Worm (Caenorhabditis elegans): ENCODE data around the gene K08D8.12.

DNA sequence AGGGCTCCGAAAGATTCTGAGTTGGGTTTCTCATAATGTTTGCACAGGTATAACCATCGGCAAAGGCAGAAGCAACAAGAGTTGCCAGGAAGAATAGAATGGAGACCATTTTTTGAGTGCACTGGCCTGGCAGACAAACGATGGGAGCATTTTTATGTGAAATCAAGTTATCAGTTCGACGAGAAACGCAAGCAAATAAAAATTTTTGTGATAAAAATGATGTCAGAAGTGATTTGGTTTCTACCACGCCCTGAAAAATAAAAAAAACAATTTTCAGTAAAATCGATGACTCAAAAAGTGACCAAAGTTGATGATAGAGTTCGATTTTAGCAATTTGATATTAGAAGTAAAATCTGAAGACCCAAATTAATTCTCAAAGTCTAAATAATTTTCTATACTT is 16.6 kb downstream of the K08D8.12 start, which contains the start of gene K08D8.4:
- TF ChIP-seq mep-1 (tag; optimal IDR thresholded peaks at IDR 0.05): no peak
- TF ChIP-seq nhr-237 (tag; optimal IDR thresholded peaks at IDR 0.05): no peak
- TF ChIP-seq ces-1 (GFP tag; optimal IDR thresholded peaks at IDR 0.05): no peak
- no peak for TF ChIP-seq nhr-12 (tag; optimal IDR thresholded peaks at IDR 0.05)
- no peak for TF ChIP-seq sem-2 (GFP tag; optimal IDR thresholded peaks at IDR 0.05)
- TF ChIP-seq ham-2 (GFP tag; optimal IDR thresholded peaks at IDR 0.05): no peak

All from whole organism, mixed stage, embryonic.